Worm (Caenorhabditis elegans): ENCODE measurements around the gene K11G12.6.

DNA sequence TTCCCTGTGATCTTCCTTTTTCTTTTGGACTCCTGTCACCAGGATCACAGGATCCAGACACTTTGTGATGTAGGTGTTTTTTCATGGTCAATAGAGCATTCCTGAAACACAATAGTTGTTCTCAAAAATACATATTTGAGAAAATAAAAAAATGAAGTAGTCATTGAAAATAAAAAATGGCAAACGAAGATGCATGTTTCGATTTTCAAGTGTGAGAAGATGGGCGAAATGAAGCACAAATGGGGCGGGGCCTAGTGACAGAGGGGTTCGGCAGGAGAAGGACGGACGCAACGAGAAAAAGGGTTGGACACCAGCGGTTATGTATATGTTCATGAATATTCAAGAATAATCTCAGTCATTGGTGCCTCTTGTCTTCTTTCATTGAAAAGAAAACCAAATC, 39.5 kb downstream of the K11G12.6 start, which contains the start of gene F38B6.6:
- no peak for TF ChIP-seq dao-5 (tag; optimal IDR thresholded peaks at IDR 0.05)
- no peak for TF ChIP-seq W03F9.2 (tag; optimal IDR thresholded peaks at IDR 0.05)
- TF ChIP-seq him-1 (tag; optimal IDR thresholded peaks at IDR 0.05), result no peak
